Worm (Caenorhabditis elegans): ENCODE measurements around the gene lron-2.

- TF ChIP-seq pha-4 (tag; optimal IDR thresholded peaks at IDR 0.05): no peak
- no peak for TF ChIP-seq ceh-82 (tag; optimal IDR thresholded peaks at IDR 0.05)
- TF ChIP-seq nhr-77 (tag; optimal IDR thresholded peaks at IDR 0.05): no peak
- no peak for TF ChIP-seq jun-1 (tag; optimal IDR thresholded peaks at IDR 0.05)
- no peak for TF ChIP-seq nhr-28 (tag; optimal IDR thresholded peaks at IDR 0.05)
- TF ChIP-seq ceh-9 (tag; optimal IDR thresholded peaks at IDR 0.05): no peak
- TF ChIP-seq lin-39 (tag; optimal IDR thresholded peaks at IDR 0.05): no peak
- no peak for TF ChIP-seq elt-1 (tag; optimal IDR thresholded peaks at IDR 0.05)
- no peak for TF ChIP-seq lin-15B (tag; optimal IDR thresholded peaks at IDR 0.05)
- TF ChIP-seq R02D3.7 (tag; optimal IDR thresholded peaks at IDR 0.05): no peak
- TF ChIP-seq egl-27 (tag; optimal IDR thresholded peaks at IDR 0.05): no peak
- TF ChIP-seq ZK546.5 (tag; optimal IDR thresholded peaks at IDR 0.05): no peak
- TF ChIP-seq nhr-25 (tag; optimal IDR thresholded peaks at IDR 0.05): no peak
- no peak for TF ChIP-seq nhr-76 (tag; optimal IDR thresholded peaks at IDR 0.05)
Observed at ce11 chrV:9333316-9334048, 46.1 kb upstream of the lron-2 start, which contains the start of gene acl-14.

Data from whole organism, L3 larva.